Worm (Caenorhabditis elegans) whole organism, young adult: Measurements from ENCODE around the gene hmgr-1.
A peak's percentile ranks its signal among the peaks of the same experiment; 100 is the strongest.

Experiments
- B0019.2 ChIP-seq: fragments of 200-800 bp; sonication (Bioruptor generic); conservative IDR thresholded peaks from 2 replicates; pipeline ENCODE4 v1.3.6; 2022; ENCODE audit warnings: missing genetic modification reagents, missing genetic modification characterization, missing compliant biosample characterization
- B0035.1 ChIP-seq: sonication (generic microtip); optimal IDR thresholded peaks from 2 replicates; lab custom pipeline; 2016; ENCODE audit warnings: missing genetic modification characterization, mild to moderate bottlenecking, missing compliant biosample characterization, missing genotype, missing genetic modification reagents
- B0261.1 ChIP-seq: sonication (generic microtip); optimal IDR thresholded peaks from 2 replicates; lab custom pipeline; 2016; ENCODE audit warnings: mild to moderate bottlenecking, missing genetic modification characterization, moderate library complexity, missing compliant biosample characterization
- C06A6.2 ChIP-seq: fragments of 200-800 bp; sonication (Bioruptor generic); conservative IDR thresholded peaks from 2 replicates; pipeline ENCODE4 v1.3.6; 2022; ENCODE audit warnings: missing genetic modification characterization, missing compliant biosample characterization
- D2030.7 ChIP-seq: fragments of 200-800 bp; sonication (Bioruptor generic); IDR thresholded peaks from 2 replicates; pipeline ENCODE4 v1.3.6; 2022; ENCODE audit warnings: missing genetic modification reagents, missing genetic modification characterization, missing compliant biosample characterization
- F23B12.7 ChIP-seq: sonication (generic microtip); optimal IDR thresholded peaks from 2 replicates; lab custom pipeline; 2017; ENCODE audit warnings: missing genetic modification characterization, mild to moderate bottlenecking, missing compliant biosample characterization, antibody characterized with exemption, moderate library complexity; ENCODE audit not compliant: insufficient read depth
- F33H1.4 ChIP-seq: fragments of 200-800 bp; sonication (Bioruptor generic); IDR thresholded peaks from 2 replicates; pipeline ENCODE4 v1.3.6; 2022; ENCODE audit warnings: missing genetic modification reagents, missing genetic modification characterization, missing compliant biosample characterization
- F49E8.2 ChIP-seq: sonication (generic microtip); optimal IDR thresholded peaks from 3 replicates; lab custom pipeline; 2017; ENCODE audit warnings: missing genetic modification characterization, mild to moderate bottlenecking, missing compliant biosample characterization, antibody characterized with exemption, moderate library complexity; ENCODE audit not compliant: insufficient read depth
- F55B11.4 ChIP-seq: sonication (generic microtip); optimal IDR thresholded peaks from 2 replicates; lab custom pipeline; 2016; ENCODE audit warnings: missing compliant biosample characterization, missing genetic modification characterization, borderline replicate concordance; ENCODE audit not compliant: insufficient read depth
- Y53G8AR.9 ChIP-seq: fragments of 200-800 bp; sonication (Bioruptor generic); conservative IDR thresholded peaks from 2 replicates; pipeline ENCODE4 v1.3.6; 2022; ENCODE audit warnings: missing genetic modification reagents, missing genetic modification characterization, missing compliant biosample characterization
- Y56A3A.18 ChIP-seq: fragments of 200-800 bp; sonication (Bioruptor generic); IDR thresholded peaks from 2 replicates; pipeline ENCODE4 v1.3.6; 2022; ENCODE audit warnings: missing genetic modification reagents, missing genetic modification characterization, missing compliant biosample characterization
- Y67H2A.10 ChIP-seq: fragments of 200-800 bp; sonication (Bioruptor generic); conservative IDR thresholded peaks from 2 replicates; pipeline ENCODE4 v1.3.6; 2022; ENCODE audit warnings: missing genetic modification reagents, missing genetic modification characterization, missing compliant biosample characterization
- attf-6 ChIP-seq: fragments of 200-800 bp; sonication (Bioruptor generic); IDR thresholded peaks from 2 replicates; pipeline ENCODE4 v1.3.6; 2022; ENCODE audit warnings: missing genetic modification reagents, missing genetic modification characterization, missing compliant biosample characterization
- bed-2 ChIP-seq: fragments of 200-800 bp; sonication (Bioruptor generic); IDR thresholded peaks from 2 replicates; pipeline ENCODE4 v1.3.6; 2022; ENCODE audit warnings: missing genetic modification reagents, missing genetic modification characterization, missing compliant biosample characterization
- cebp-1 ChIP-seq, 2 experiments: fragments of 200-800 bp in 1 of 2; sonication (Bioruptor generic) in 1 of 2; sonication (generic microtip) in 1 of 2; IDR thresholded peaks in 1 of 2; optimal IDR thresholded peaks in 1 of 2; 2 replicates each; pipeline versions ENCODE4 v1.3.6 to Lab custom; 2017 to 2022; ENCODE audit warnings: missing compliant biosample characterization in 2 of 2, missing genetic modification characterization in 2 of 2, mild to moderate bottlenecking in 1 of 2, missing genetic modification reagents in 1 of 2, moderate library complexity in 1 of 2
- ceh-27 ChIP-seq: fragments of 200-800 bp; sonication (Bioruptor generic); optimal IDR thresholded peaks from 2 replicates; lab custom pipeline; 2018; ENCODE audit warnings: mild to moderate bottlenecking, missing genetic modification characterization, moderate library complexity, missing compliant biosample characterization
- ceh-58 ChIP-seq: fragments of 200-800 bp; sonication (Bioruptor generic); IDR thresholded peaks from 2 replicates; pipeline ENCODE4 v1.3.6; 2022; ENCODE audit warnings: missing genetic modification characterization, missing compliant biosample characterization
- ceh-91 ChIP-seq: fragments of 200-800 bp; sonication (Bioruptor generic); IDR thresholded peaks from 2 replicates; pipeline ENCODE4 v1.3.6; 2022; ENCODE audit warnings: missing genetic modification reagents, missing genetic modification characterization, missing compliant biosample characterization
- dpff-1 ChIP-seq: sonication (generic microtip); optimal IDR thresholded peaks from 2 replicates; lab custom pipeline; 2017; ENCODE audit warnings: mild to moderate bottlenecking, missing genetic modification characterization, missing compliant biosample characterization
- dpl-1 ChIP-seq: fragments of 150-350 bp; optimal IDR thresholded peaks from 2 replicates; lab custom pipeline; 2014; ENCODE audit warnings: missing biosample characterization, missing genetic modification reagents, missing genetic modification characterization
- efl-1 ChIP-seq: fragments of 150-350 bp; optimal IDR thresholded peaks from 2 replicates; lab custom pipeline; 2014; ENCODE audit warnings: missing biosample characterization, missing genetic modification reagents, missing genetic modification characterization
- egl-44 ChIP-seq: fragments of 200-800 bp; sonication (Bioruptor generic); IDR thresholded peaks from 2 replicates; pipeline ENCODE4 v1.3.6; 2022; ENCODE audit warnings: missing genetic modification reagents, missing genetic modification characterization, missing compliant biosample characterization
- fkh-3 ChIP-seq: sonication (generic microtip); optimal IDR thresholded peaks from 2 replicates; lab custom pipeline; 2016; ENCODE audit warnings: mild to moderate bottlenecking, missing genetic modification characterization, missing compliant biosample characterization
- hlh-12 ChIP-seq: sonication (generic microtip); optimal IDR thresholded peaks from 2 replicates; lab custom pipeline; 2016; ENCODE audit warnings: missing genetic modification characterization, missing compliant biosample characterization
- hlh-26 ChIP-seq: fragments of 200-800 bp; sonication (Bioruptor generic); conservative IDR thresholded peaks from 2 replicates; pipeline ENCODE4 v1.3.6; 2022; ENCODE audit warnings: missing genetic modification reagents, missing genetic modification characterization, missing compliant biosample characterization
- hrde-1 ChIP-seq: sonication (generic microtip); optimal IDR thresholded peaks from 2 replicates; lab custom pipeline; 2016; ENCODE audit warnings: missing genetic modification characterization, mild to moderate bottlenecking, missing compliant biosample characterization, moderate library complexity, missing genotype, missing genetic modification reagents, borderline replicate concordance
- hsf-1 ChIP-seq: fragments of 200-800 bp; sonication (Bioruptor generic); IDR thresholded peaks from 2 replicates; pipeline ENCODE4 v1.3.6; 2022; ENCODE audit warnings: missing genetic modification reagents, missing genetic modification characterization, missing compliant biosample characterization
- let-607 ChIP-seq, 2 experiments: fragments of 200-800 bp in 1 of 2; sonication (Bioruptor generic) in 1 of 2; sonication (generic microtip) in 1 of 2; optimal IDR thresholded peaks; 2 replicates each; lab custom pipeline; 2016 to 2018; ENCODE audit warnings: mild to moderate bottlenecking in 2 of 2, missing compliant biosample characterization in 2 of 2, missing genetic modification characterization in 2 of 2, moderate library complexity in 2 of 2, missing genotype in 1 of 2
- lin-26 ChIP-seq: fragments of 200-800 bp; sonication (Bioruptor generic); IDR thresholded peaks from 2 replicates; pipeline ENCODE4 v1.3.6; 2022; ENCODE audit warnings: missing genetic modification reagents, missing genetic modification characterization, missing compliant biosample characterization
- lin-35 ChIP-seq, 3 experiments: fragments of 150-350 bp in 2 of 3; sonication (generic microtip) in 1 of 3; optimal IDR thresholded peaks; 2 replicates each; lab custom pipeline; 2014 to 2018; ENCODE audit warnings: missing biosample characterization in 3 of 3, missing genetic modification characterization in 3 of 3, missing genetic modification reagents in 3 of 3
- lin-54 ChIP-seq: fragments of 200-800 bp; sonication (Bioruptor generic); optimal IDR thresholded peaks from 2 replicates; lab custom pipeline; 2018; ENCODE audit warnings: mild to moderate bottlenecking, missing genetic modification characterization, missing compliant biosample characterization
- lsl-1 ChIP-seq: fragments of 200-800 bp; sonication (Bioruptor generic); optimal IDR thresholded peaks from 2 replicates; lab custom pipeline; 2018; ENCODE audit warnings: mild to moderate bottlenecking, missing genetic modification characterization, moderate library complexity, missing compliant biosample characterization
- madf-8 ChIP-seq: fragments of 200-800 bp; sonication (Bioruptor generic); conservative IDR thresholded peaks from 2 replicates; pipeline ENCODE4 v1.3.6; 2022; ENCODE audit warnings: missing genetic modification reagents, missing genetic modification characterization, missing compliant biosample characterization
- nhr-179 ChIP-seq: sonication (generic microtip); optimal IDR thresholded peaks from 2 replicates; lab custom pipeline; 2016; ENCODE audit warnings: mild to moderate bottlenecking, missing genetic modification characterization, missing compliant biosample characterization
- nhr-27 ChIP-seq: fragments of 200-800 bp; sonication (Bioruptor generic); optimal IDR thresholded peaks from 2 replicates; lab custom pipeline; 2018; ENCODE audit warnings: mild to moderate bottlenecking, missing genetic modification characterization, moderate library complexity, missing compliant biosample characterization
- nhr-90 ChIP-seq: sonication (generic microtip); optimal IDR thresholded peaks from 2 replicates; lab custom pipeline; 2016; ENCODE audit warnings: missing genotype, mild to moderate bottlenecking, missing genetic modification characterization, missing compliant biosample characterization
- pbrm-1 ChIP-seq: fragments of 200-800 bp; sonication (Bioruptor generic); IDR thresholded peaks from 2 replicates; pipeline ENCODE4 v1.3.6; 2022; ENCODE audit warnings: missing genetic modification reagents, missing genetic modification characterization, missing compliant biosample characterization
- snpc-4 ChIP-seq, 5 experiments: fragments of 150-350 bp in 1 of 5; sonication (generic microtip) in 4 of 5; optimal IDR thresholded peaks; 2 replicates each; lab custom pipeline; 2014 to 2018; ENCODE audit warnings: missing genetic modification characterization in 5 of 5, missing biosample characterization in 3 of 5, antibody characterized with exemption in 2 of 5, mild to moderate bottlenecking in 2 of 5, missing compliant biosample characterization in 2 of 5, missing genotype in 2 of 5, moderate library complexity in 2 of 5, missing genetic modification reagents in 1 of 5
- sptf-2 ChIP-seq: fragments of 200-800 bp; sonication (Bioruptor generic); optimal IDR thresholded peaks from 2 replicates; lab custom pipeline; 2018; ENCODE audit warnings: mild to moderate bottlenecking, missing genetic modification characterization, missing compliant biosample characterization
- unc-130 ChIP-seq: sonication (generic microtip); optimal IDR thresholded peaks from 2 replicates; lab custom pipeline; 2016; ENCODE audit warnings: missing genetic modification reagents, missing genetic modification characterization, missing compliant biosample characterization
- xnd-1 ChIP-seq: sonication (generic microtip); optimal IDR thresholded peaks from 2 replicates; lab custom pipeline; 2016; ENCODE audit warnings: missing genotype, missing genetic modification reagents, missing genetic modification characterization, missing compliant biosample characterization

The hmgr-1 gene

DNA sequence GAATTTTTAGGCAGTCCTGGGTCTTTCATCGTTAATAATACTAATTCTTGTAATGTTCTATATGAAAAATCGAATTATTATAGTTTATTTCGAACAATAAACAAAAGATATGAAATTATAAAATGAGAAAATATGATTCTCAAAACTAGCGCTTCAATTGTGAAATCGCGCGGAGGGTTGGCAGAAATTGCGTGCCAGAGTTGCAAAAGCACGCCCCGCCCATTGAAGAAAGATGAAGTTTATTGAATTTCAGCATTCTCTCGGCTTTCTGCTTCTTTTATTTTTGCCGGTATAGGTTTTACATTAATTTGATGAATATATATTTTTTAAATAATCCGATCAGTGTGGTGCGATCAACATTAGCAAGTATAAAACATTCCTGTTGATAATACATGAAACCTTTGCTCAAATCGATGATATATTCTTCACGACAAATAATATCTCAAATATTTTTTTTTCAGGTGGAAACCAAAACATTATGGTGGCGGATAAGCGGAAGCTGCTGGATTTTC, at the start of gene hmgr-1, which contains the start of gene eco-1:
TSS of gene hmgr-1 (plus strand) at position 462 of the 512 bp plus-strand sequence.
TSS of gene eco-1 (minus strand) at position 59 of the 512 bp plus-strand sequence.
- no peak for TF ChIP-seq F55B11.4 (tag; lab: Kevin White, UChicago)
- no peak for TF ChIP-seq hsf-1 (GFP tag; lab: Robert Waterston, UW)
- TF ChIP-seq lin-35 (GFP tag; optimal IDR thresholded peaks at IDR 0.05; lab: Kevin White, UChicago): peak in 1 of 3 experiments; percentile 8
- TF ChIP-seq nhr-27 (tag; lab: Kevin White, UChicago): no peak
- no peak for TF ChIP-seq egl-44 (GFP tag; lab: Robert Waterston, UW)
- no peak for TF ChIP-seq Y53G8AR.9 (GFP tag; lab: Robert Waterston, UW)
- no peak for TF ChIP-seq pbrm-1 (GFP tag; lab: Robert Waterston, UW)
- no peak for TF ChIP-seq Y56A3A.18 (GFP tag; lab: Robert Waterston, UW)
- no peak for TF ChIP-seq cebp-1 (GFP tag; IDR thresholded peaks at IDR 0.05; lab: Robert Waterston, UW)
- TF ChIP-seq cebp-1 (tag; optimal IDR thresholded peaks at IDR 0.05; lab: Kevin White, UChicago): peak; percentile 39
- TF ChIP-seq nhr-90 (tag; lab: Kevin White, UChicago): no peak
- no peak for TF ChIP-seq lin-26 (GFP tag; lab: Robert Waterston, UW)
- TF ChIP-seq xnd-1 (tag; lab: Kevin White, UChicago): no peak
- peak; percentile 22 for TF ChIP-seq lin-54 (GFP tag; lab: Kevin White, UChicago)
- no peak for TF ChIP-seq B0035.1

ce11 chrIII:7310662-7311340, 48.5 kb upstream of the hmgr-1 start, which contains the start of the genes F56C9.6 and F56C9.3:
Gene F56C9.6, minus strand, starts transcription at chrIII:7310773.
Gene F56C9.3, plus strand, starts transcription at chrIII:7311290.
- TF ChIP-seq ceh-58 (GFP tag; lab: Robert Waterston, UW) (no peak), Y67H2A.10 (GFP tag; lab: Robert Waterston, UW) (no peak), sptf-2 (GFP tag; lab: Kevin White, UChicago) (no peak), B0261.1 (tag; lab: Kevin White, UChicago) (no peak), attf-6 (GFP tag; lab: Robert Waterston, UW) (no peak), C06A6.2 (GFP tag; lab: Robert Waterston, UW) (no peak), hsf-1 (GFP tag; lab: Robert Waterston, UW) (0 out of 2 replicates have a peak, but pooled peaks have one; percentile 19), efl-1 (GFP tag; lab: Kevin White, UChicago) (peak; percentile 95), hlh-12 (tag; lab: Kevin White, UChicago) (no peak), nhr-179 (tag; lab: Kevin White, UChicago) (no peak), unc-130 (GFP tag; lab: Kevin White, UChicago) (no peak), snpc-4 (GFP tag; optimal IDR thresholded peaks at IDR 0.05; lab: Kevin White, UChicago) (no peak), snpc-4 (tag; optimal IDR thresholded peaks at IDR 0.05; lab: Kevin White, UChicago) (peak in 1 of 4 experiments; percentile 12), nhr-27 (tag; lab: Kevin White, UChicago) (no peak), fkh-3 (tag; lab: Kevin White, UChicago) (no peak), dpff-1 (tag; lab: Kevin White, UChicago) (no peak), F33H1.4 (GFP tag; lab: Robert Waterston, UW) (peak; percentile 95), lin-54 (GFP tag; lab: Kevin White, UChicago) (peak; percentile 50), let-607 (tag; optimal IDR thresholded peaks at IDR 0.05; lab: Kevin White, UChicago) (no peak), B0035.1 (no peak), madf-8 (GFP tag; lab: Robert Waterston, UW) (peak; percentile 66), lsl-1 (peak; percentile 91), dpl-1 (GFP tag; lab: Kevin White, UChicago) (peak; percentile 70), B0019.2 (GFP tag; lab: Robert Waterston, UW) (no peak), D2030.7 (GFP tag; lab: Robert Waterston, UW) (peak; percentile 79), F49E8.2 (tag; lab: Kevin White, UChicago) (peak; percentile 79), bed-2 (no peak), ceh-91 (GFP tag; lab: Robert Waterston, UW) (peak; percentile 81), F23B12.7 (tag; lab: Kevin White, UChicago) (no peak), hrde-1 (tag; lab: Kevin White, UChicago) (no peak), cebp-1 (GFP tag; IDR thresholded peaks at IDR 0.05; lab: Robert Waterston, UW) (no peak), cebp-1 (tag; optimal IDR thresholded peaks at IDR 0.05; lab: Kevin White, UChicago) (no peak), nhr-90 (tag; lab: Kevin White, UChicago) (no peak), hlh-26 (GFP tag; lab: Robert Waterston, UW) (no peak), ceh-27 (GFP tag; lab: Kevin White, UChicago) (no peak)
